Fruit fly (Drosophila melanogaster): Measurements from ENCODE around the gene Mrp4.

The Mrp4 gene

dm6 chr3R:11619709-11620409 is 50.8 kb downstream of the Mrp4 start, which contains the start of the genes Jupiter and CG14710 (continued):
- TF ChIP-seq CG11456 (GFP tag; IDR thresholded peaks at IDR 0.05) (peak; percentile 84), CG6689 (GFP tag; IDR thresholded peaks at IDR 0.05) (peak; percentile 43), CG2116 (GFP tag; optimal IDR thresholded peaks at IDR 0.05) (peak; percentile 62), CG8924 (tag; optimal IDR thresholded peaks at IDR 0.05) (peak; percentile 69), en (GFP tag; optimal IDR thresholded peaks at IDR 0.05) (peak; percentile 6), Gsc (GFP tag; IDR thresholded peaks at IDR 0.05) (no peak), MESR4 (GFP tag; optimal IDR thresholded peaks at IDR 0.05) (peak; percentile 78), NC2β (GFP tag; optimal IDR thresholded peaks at IDR 0.05) (peak; percentile 87), CG7963 (GFP tag; IDR thresholded peaks at IDR 0.05; ENCODE audit: partially characterized antibody) (no peak), cas (GFP tag; IDR thresholded peaks at IDR 0.05) (peak; percentile 65), Tbp (GFP tag; optimal IDR thresholded peaks at IDR 0.05) (peak; percentile 53), B-H2 (GFP tag; optimal IDR thresholded peaks at IDR 0.05) (peak; percentile 79), CTCF (GFP tag; optimal IDR thresholded peaks at IDR 0.05) (peak; percentile 43), Dref (GFP tag; IDR thresholded peaks at IDR 0.05) (peak; percentile 49), Dp (GFP tag; optimal IDR thresholded peaks at IDR 0.05) (peak; percentile 85), CG2875 (GFP tag; optimal IDR thresholded peaks at IDR 0.05) (no peak), CG11247 (GFP tag; IDR thresholded peaks at IDR 0.05) (peak; percentile 77), psq (GFP tag; optimal IDR thresholded peaks at IDR 0.05) (no peak), CG17612 (GFP tag; IDR thresholded peaks at IDR 0.05) (no peak), Poxn (GFP tag; IDR thresholded peaks at IDR 0.05) (no peak), esg (GFP tag; conservative IDR thresholded peaks at IDR 0.05) (peak; percentile 31; the same call in 1 of the 2 replicates), zfh1 (GFP tag; IDR thresholded peaks at IDR 0.05) (peak; percentile 83), CG9797 (GFP tag; optimal IDR thresholded peaks at IDR 0.05) (peak; percentile 100), ind (GFP tag; optimal IDR thresholded peaks at IDR 0.05) (peak; percentile 73), Jarid2 (GFP tag; optimal IDR thresholded peaks at IDR 0.05) (peak; percentile 60), BEAF-32 (GFP tag; optimal IDR thresholded peaks at IDR 0.05) (peak; percentile 58), CG8388 (GFP tag; optimal IDR thresholded peaks at IDR 0.05) (peak; percentile 11), Blimp-1 (GFP tag; optimal IDR thresholded peaks at IDR 0.05) (peak; percentile 49), CG18599 (GFP tag; optimal IDR thresholded peaks at IDR 0.05) (peak; percentile 51), CG2129 (GFP tag; IDR thresholded peaks at IDR 0.05; ENCODE audit: partially characterized antibody) (no peak), Awh (GFP tag; IDR thresholded peaks at IDR 0.05) (no peak), CG13296 (GFP tag; optimal IDR thresholded peaks at IDR 0.05) (peak; percentile 54), Med (GFP tag) (peak; percentile 97), CG12769 (tag; optimal IDR thresholded peaks at IDR 0.05) (peak; percentile 72), bbx (GFP tag; IDR thresholded peaks at IDR 0.05; ENCODE audit: partially characterized antibody) (0 out of 2 replicates have a peak, but pooled peaks have one; percentile 17), kni (GFP tag; optimal IDR thresholded peaks at IDR 0.05) (peak; percentile 31), btn (GFP tag; optimal IDR thresholded peaks at IDR 0.05) (peak; percentile 29), Hand (GFP tag; optimal IDR thresholded peaks at IDR 0.05) (no peak), ase (GFP tag; IDR thresholded peaks at IDR 0.05) (no peak), Sox102F (GFP tag; optimal IDR thresholded peaks at IDR 0.05) (peak; percentile 38), CG13123 (GFP tag; optimal IDR thresholded peaks at IDR 0.05) (peak; percentile 53), maf-S (GFP tag; optimal IDR thresholded peaks at IDR 0.05) (peak; percentile 74), CG34422 (GFP tag; IDR thresholded peaks at IDR 0.05) (peak; percentile 86), CG34224 (GFP tag; IDR thresholded peaks at IDR 0.05; ENCODE audit: partially characterized antibody) (peak; percentile 39; the same call in 1 of the 3 replicates), Ada2b (GFP tag; IDR thresholded peaks at IDR 0.05) (0 out of 2 replicates have a peak, but pooled peaks have one; percentile 14), CG18764 (GFP tag; optimal IDR thresholded peaks at IDR 0.05) (peak; percentile 75), bowl (GFP tag; IDR thresholded peaks at IDR 0.05) (no peak), trem (tag; optimal IDR thresholded peaks at IDR 0.05) (peak; percentile 73), CG4328 (GFP tag; optimal IDR thresholded peaks at IDR 0.05) (peak; percentile 1), zfh2 (GFP tag; optimal IDR thresholded peaks at IDR 0.05) (peak; percentile 85)
